Worm (Caenorhabditis elegans): Measurements from ENCODE around the gene Y25C1A.14.

Y25C1A.14 gene

ce11 chrII:3070182-3070581 is 26.6 kb downstream of the Y25C1A.14 start:
- TF ChIP-seq bed-3 (GFP tag; optimal IDR thresholded peaks at IDR 0.05), result no peak
- TF ChIP-seq ztf-11 (tag; optimal IDR thresholded peaks at IDR 0.05), result no peak
- TF ChIP-seq sptf-1 (tag; optimal IDR thresholded peaks at IDR 0.05), result no peak
- TF ChIP-seq ceh-39 (tag; optimal IDR thresholded peaks at IDR 0.05), result no peak
- no peak for TF ChIP-seq mab-5 (tag; optimal IDR thresholded peaks at IDR 0.05)
- no peak for TF ChIP-seq nhr-28 (tag; optimal IDR thresholded peaks at IDR 0.05)
- no peak for TF ChIP-seq nhr-76 (tag; optimal IDR thresholded peaks at IDR 0.05)
- TF ChIP-seq blmp-1 (tag; optimal IDR thresholded peaks at IDR 0.05), result no peak
- TF ChIP-seq drap-1 (GFP tag; optimal IDR thresholded peaks at IDR 0.05), result no peak
- TF ChIP-seq lsy-2 (tag; optimal IDR thresholded peaks at IDR 0.05), result no peak
- no peak for TF ChIP-seq tbx-8 (GFP tag; optimal IDR thresholded peaks at IDR 0.05)
- no peak for TF ChIP-seq cnd-1 (tag; optimal IDR thresholded peaks at IDR 0.05)
- no peak for TF ChIP-seq nhr-2 (tag; optimal IDR thresholded peaks at IDR 0.05)
- TF ChIP-seq unc-62 (GFP tag; optimal IDR thresholded peaks at IDR 0.05), result no peak
- TF ChIP-seq pha-4 (tag; optimal IDR thresholded peaks at IDR 0.05), result no peak
- no peak for TF ChIP-seq snpc-4 (tag; optimal IDR thresholded peaks at IDR 0.05)
- no peak for TF ChIP-seq ces-1 (GFP tag; optimal IDR thresholded peaks at IDR 0.05)
- TF ChIP-seq flh-1 (GFP tag; optimal IDR thresholded peaks at IDR 0.05), result no peak

- TF ChIP-seq ceh-39 (tag; optimal IDR thresholded peaks at IDR 0.05), result no peak
- no peak for TF ChIP-seq ceh-83 (GFP tag; optimal IDR thresholded peaks at IDR 0.05)
Observed at ce11 chrII:3068646-3069045, 28.1 kb downstream of the Y25C1A.14 start.

ce11 chrII:3067896-3068295 is 28.9 kb downstream of the Y25C1A.14 start:
- TF ChIP-seq M03D4.4 (tag; optimal IDR thresholded peaks at IDR 0.05) (no peak), tbx-8 (GFP tag; optimal IDR thresholded peaks at IDR 0.05) (no peak), lsy-2 (tag; optimal IDR thresholded peaks at IDR 0.05) (no peak), unc-39 (tag; optimal IDR thresholded peaks at IDR 0.05) (no peak), flh-1 (GFP tag; optimal IDR thresholded peaks at IDR 0.05) (no peak), snpc-4 (tag; optimal IDR thresholded peaks at IDR 0.05) (no peak), unc-62 (GFP tag; optimal IDR thresholded peaks at IDR 0.05) (no peak)

ce11 chrII:3067447-3067846 is 29.3 kb downstream of the Y25C1A.14 start:
- no peak for TF ChIP-seq unc-39 (tag; optimal IDR thresholded peaks at IDR 0.05)
- TF ChIP-seq sem-2 (GFP tag; optimal IDR thresholded peaks at IDR 0.05), result no peak

- no peak for TF ChIP-seq elt-3 (tag; optimal IDR thresholded peaks at IDR 0.05)
- TF ChIP-seq bed-3 (GFP tag; optimal IDR thresholded peaks at IDR 0.05), result no peak
- no peak for TF ChIP-seq mab-5 (tag; optimal IDR thresholded peaks at IDR 0.05)
- no peak for TF ChIP-seq mep-1 (tag; optimal IDR thresholded peaks at IDR 0.05)
- TF ChIP-seq nhr-12 (tag; optimal IDR thresholded peaks at IDR 0.05), result no peak
- no peak for TF ChIP-seq nhr-28 (tag; optimal IDR thresholded peaks at IDR 0.05)
- TF ChIP-seq blmp-1 (tag; optimal IDR thresholded peaks at IDR 0.05), result no peak
- no peak for TF ChIP-seq nhr-237 (tag; optimal IDR thresholded peaks at IDR 0.05)
- no peak for TF ChIP-seq unc-62 (GFP tag; optimal IDR thresholded peaks at IDR 0.05)
- TF ChIP-seq sem-2 (GFP tag; optimal IDR thresholded peaks at IDR 0.05), result no peak
- TF ChIP-seq ham-2 (GFP tag; optimal IDR thresholded peaks at IDR 0.05), result no peak
- TF ChIP-seq ceh-83 (GFP tag; optimal IDR thresholded peaks at IDR 0.05), result no peak
- TF ChIP-seq zip-8 (tag; optimal IDR thresholded peaks at IDR 0.05), result no peak
- no peak for TF ChIP-seq lsy-2 (tag; optimal IDR thresholded peaks at IDR 0.05)
- TF ChIP-seq mls-2 (tag; optimal IDR thresholded peaks at IDR 0.05), result no peak
- TF ChIP-seq ceh-43 (GFP tag; optimal IDR thresholded peaks at IDR 0.05), result no peak
- no peak for TF ChIP-seq drap-1 (GFP tag; optimal IDR thresholded peaks at IDR 0.05)
- no peak for TF ChIP-seq pha-4 (tag; optimal IDR thresholded peaks at IDR 0.05)
Observed at ce11 chrII:3066401-3066800, 30.4 kb downstream of the Y25C1A.14 start.

- TF ChIP-seq ceh-39 (tag; optimal IDR thresholded peaks at IDR 0.05) (no peak), lin-32 (GFP tag; optimal IDR thresholded peaks at IDR 0.05) (no peak), elt-3 (tag; optimal IDR thresholded peaks at IDR 0.05) (no peak), elt-1 (tag; optimal IDR thresholded peaks at IDR 0.05; ENCODE audit: borderline replicate concordance, insufficient read depth) (no peak), ceh-83 (GFP tag; optimal IDR thresholded peaks at IDR 0.05) (no peak), sptf-1 (tag; optimal IDR thresholded peaks at IDR 0.05) (no peak), snpc-4 (tag; optimal IDR thresholded peaks at IDR 0.05) (no peak), nhr-12 (tag; optimal IDR thresholded peaks at IDR 0.05) (no peak), M03D4.4 (tag; optimal IDR thresholded peaks at IDR 0.05) (no peak), lsy-2 (tag; optimal IDR thresholded peaks at IDR 0.05) (no peak), unc-39 (tag; optimal IDR thresholded peaks at IDR 0.05) (no peak), nhr-76 (tag; optimal IDR thresholded peaks at IDR 0.05) (no peak), ztf-11 (tag; optimal IDR thresholded peaks at IDR 0.05) (no peak), cnd-1 (tag; optimal IDR thresholded peaks at IDR 0.05) (no peak), mls-2 (tag; optimal IDR thresholded peaks at IDR 0.05) (no peak), hlh-1 (tag; optimal IDR thresholded peaks at IDR 0.05) (no peak), unc-120 (tag; optimal IDR thresholded peaks at IDR 0.05; ENCODE audit: poor library complexity, severe bottlenecking) (no peak)
Observed at ce11 chrII:3065086-3065485, 31.7 kb downstream of the Y25C1A.14 start.
